Worm (Caenorhabditis elegans) whole organism, L4 larva: Measurements from ENCODE around the gene F38A5.22.
A peak's percentile ranks its signal among the peaks of the same experiment; 100 is the strongest.

Experiments
- F10B5.3 ChIP-seq: sonication (generic microtip); optimal IDR thresholded peaks from 2 replicates; lab custom pipeline; 2016; ENCODE audit warnings: mild to moderate bottlenecking, missing genetic modification characterization, missing compliant biosample characterization
- R02D3.7 ChIP-seq: fragments of 150-350 bp; sonication (generic microtip); optimal IDR thresholded peaks from 3 replicates; lab custom pipeline; 2014; ENCODE audit warnings: missing biosample characterization, missing genetic modification characterization
- Y75B8A.6 ChIP-seq: fragments of 200-800 bp; sonication (Bioruptor generic); IDR thresholded peaks from 2 replicates; pipeline ENCODE4 v1.3.6; 2022; ENCODE audit warnings: missing genetic modification reagents, missing genetic modification characterization, missing compliant biosample characterization
- arid-1 ChIP-seq: fragments of 200-800 bp; sonication (Bioruptor generic); conservative IDR thresholded peaks from 2 replicates; pipeline ENCODE4 v1.3.6; 2022; ENCODE audit warnings: missing genetic modification reagents, missing genetic modification characterization, missing compliant biosample characterization
- ceh-28 ChIP-seq: fragments of 150-350 bp; optimal IDR thresholded peaks from 2 replicates; lab custom pipeline; 2014; ENCODE audit warnings: missing biosample characterization, missing genetic modification reagents, missing genetic modification characterization
- ceh-32 ChIP-seq: sonication (generic microtip); optimal IDR thresholded peaks from 2 replicates; lab custom pipeline; 2016; ENCODE audit warnings: mild to moderate bottlenecking, missing genetic modification characterization, missing compliant biosample characterization; ENCODE audit not compliant: poor library complexity
- ceh-82 ChIP-seq: sonication (generic microtip); optimal IDR thresholded peaks from 2 replicates; lab custom pipeline; 2017; ENCODE audit warnings: missing biosample characterization, missing genetic modification characterization
- ctbp-1 ChIP-seq: fragments of 200-800 bp; sonication (Bioruptor generic); IDR thresholded peaks from 2 replicates; pipeline ENCODE4 v1.3.6; 2022; ENCODE audit warnings: missing genetic modification reagents, missing genetic modification characterization, missing compliant biosample characterization
- daf-8 ChIP-seq: fragments of 200-800 bp; sonication (Bioruptor generic); IDR thresholded peaks from 2 replicates; pipeline ENCODE4 v1.3.6; 2022; ENCODE audit warnings: missing genetic modification characterization, missing compliant biosample characterization
- duxl-1 ChIP-seq: sonication (generic microtip); optimal IDR thresholded peaks from 2 replicates; lab custom pipeline; 2016; ENCODE audit warnings: mild to moderate bottlenecking, missing genetic modification characterization, moderate library complexity, missing compliant biosample characterization; ENCODE audit not compliant: poor library complexity
- egl-27 ChIP-seq: sonication (generic microtip); optimal IDR thresholded peaks from 3 replicates; lab custom pipeline; 2017; ENCODE audit warnings: missing biosample characterization, missing genetic modification reagents, missing genetic modification characterization
- fkh-10 ChIP-seq: fragments of 150-350 bp; optimal IDR thresholded peaks from 2 replicates; lab custom pipeline; 2014; ENCODE audit warnings: missing biosample characterization, missing genetic modification reagents, missing genetic modification characterization
- fos-1 ChIP-seq: fragments of 150-350 bp; optimal IDR thresholded peaks from 2 replicates; lab custom pipeline; 2014; ENCODE audit warnings: missing biosample characterization, missing genetic modification characterization
- lin-38 ChIP-seq: fragments of 200-800 bp; sonication (Bioruptor generic); IDR thresholded peaks from 2 replicates; pipeline ENCODE4 v1.3.6; 2022; ENCODE audit warnings: missing genetic modification reagents, missing genetic modification characterization, missing compliant biosample characterization
- lin-39 ChIP-seq: fragments of 150-350 bp; optimal IDR thresholded peaks from 2 replicates; lab custom pipeline; 2014; ENCODE audit warnings: missing biosample characterization, missing genetic modification reagents, missing genetic modification characterization
- lsy-2 ChIP-seq, 2 experiments: fragments of 150-350 bp in 1 of 2; sonication (generic microtip) in 1 of 2; optimal IDR thresholded peaks; 2 replicates each; lab custom pipeline; 2014 to 2017; ENCODE audit warnings: missing biosample characterization in 2 of 2, missing genetic modification characterization in 2 of 2
- nhr-48 ChIP-seq: sonication (generic microtip); optimal IDR thresholded peaks from 2 replicates; lab custom pipeline; 2016; ENCODE audit warnings: mild to moderate bottlenecking, missing genetic modification characterization, missing compliant biosample characterization
- nhr-6 ChIP-seq: fragments of 150-350 bp; optimal IDR thresholded peaks from 2 replicates; lab custom pipeline; 2014; ENCODE audit warnings: missing biosample characterization, missing genetic modification characterization
- nhr-76 ChIP-seq: fragments of 150-350 bp; optimal IDR thresholded peaks from 2 replicates; lab custom pipeline; 2014; ENCODE audit warnings: missing biosample characterization, missing genetic modification characterization
- php-3 ChIP-seq: fragments of 200-800 bp; sonication (Bioruptor generic); IDR thresholded peaks from 2 replicates; pipeline ENCODE4 v1.3.6; 2022; ENCODE audit warnings: missing genetic modification reagents, missing genetic modification characterization, missing compliant biosample characterization
- snpc-4 ChIP-seq: fragments of 150-350 bp; optimal IDR thresholded peaks from 2 replicates; lab custom pipeline; 2014; ENCODE audit warnings: missing biosample characterization, missing genetic modification characterization
- unc-130 ChIP-seq: sonication (generic microtip); optimal IDR thresholded peaks from 2 replicates; lab custom pipeline; 2016; ENCODE audit warnings: missing genetic modification reagents, missing genetic modification characterization, missing compliant biosample characterization
- zfp-2 ChIP-seq: sonication (generic microtip); optimal IDR thresholded peaks from 2 replicates; lab custom pipeline; 2016; ENCODE audit warnings: mild to moderate bottlenecking, missing genetic modification characterization, missing compliant biosample characterization

The F38A5.22 gene

ce11 chrIV:6548609-6549008, 47.1 kb downstream of the F38A5.22 start, which contains the start of gene fan-1 (continued):
- no peak for TF ChIP-seq daf-8 (GFP tag; lab: Robert Waterston, UW)
- TF ChIP-seq ceh-28 (tag; lab: Kevin White, UChicago): no peak
- TF ChIP-seq unc-130 (GFP tag; lab: Kevin White, UChicago): no peak
- TF ChIP-seq arid-1 (GFP tag; lab: Robert Waterston, UW): no peak
- TF ChIP-seq ceh-32 (tag; lab: Kevin White, UChicago): no peak
- peak in 1 of 2 experiments; percentile 70 for TF ChIP-seq lsy-2 (tag; optimal IDR thresholded peaks at IDR 0.05; lab: Kevin White, UChicago)
- TF ChIP-seq egl-27 (tag; lab: Kevin White, UChicago): no peak
- TF ChIP-seq snpc-4 (tag; lab: Kevin White, UChicago): no peak
- TF ChIP-seq nhr-76 (tag; lab: Kevin White, UChicago): no peak
- no peak for TF ChIP-seq php-3 (GFP tag; lab: Robert Waterston, UW)
- TF ChIP-seq zfp-2 (tag; lab: Kevin White, UChicago): no peak
- no peak for TF ChIP-seq nhr-48 (tag; lab: Kevin White, UChicago)
- no peak for TF ChIP-seq fos-1 (tag; lab: Kevin White, UChicago)
- no peak for TF ChIP-seq lin-39
- TF ChIP-seq R02D3.7 (tag; lab: Kevin White, UChicago): no peak
- TF ChIP-seq ctbp-1 (GFP tag; lab: Robert Waterston, UW): no peak
- no peak for TF ChIP-seq F10B5.3 (tag; lab: Kevin White, UChicago)
- TF ChIP-seq nhr-6: peak; percentile 53
- TF ChIP-seq Y75B8A.6 (GFP tag; lab: Robert Waterston, UW): no peak
- TF ChIP-seq ceh-82 (tag; lab: Kevin White, UChicago): no peak
- TF ChIP-seq lin-38: peak; percentile 91

ce11 chrIV:6547397-6547796, 48.3 kb downstream of the F38A5.22 start:
- TF ChIP-seq duxl-1 (tag; lab: Kevin White, UChicago) (no peak), fkh-10 (GFP tag; lab: Kevin White, UChicago) (peak; percentile 25), zfp-2 (tag; lab: Kevin White, UChicago) (no peak)
